Worm (Caenorhabditis elegans): Measurements from ENCODE around the gene zgpa-1.

Gene zgpa-1

DNA sequence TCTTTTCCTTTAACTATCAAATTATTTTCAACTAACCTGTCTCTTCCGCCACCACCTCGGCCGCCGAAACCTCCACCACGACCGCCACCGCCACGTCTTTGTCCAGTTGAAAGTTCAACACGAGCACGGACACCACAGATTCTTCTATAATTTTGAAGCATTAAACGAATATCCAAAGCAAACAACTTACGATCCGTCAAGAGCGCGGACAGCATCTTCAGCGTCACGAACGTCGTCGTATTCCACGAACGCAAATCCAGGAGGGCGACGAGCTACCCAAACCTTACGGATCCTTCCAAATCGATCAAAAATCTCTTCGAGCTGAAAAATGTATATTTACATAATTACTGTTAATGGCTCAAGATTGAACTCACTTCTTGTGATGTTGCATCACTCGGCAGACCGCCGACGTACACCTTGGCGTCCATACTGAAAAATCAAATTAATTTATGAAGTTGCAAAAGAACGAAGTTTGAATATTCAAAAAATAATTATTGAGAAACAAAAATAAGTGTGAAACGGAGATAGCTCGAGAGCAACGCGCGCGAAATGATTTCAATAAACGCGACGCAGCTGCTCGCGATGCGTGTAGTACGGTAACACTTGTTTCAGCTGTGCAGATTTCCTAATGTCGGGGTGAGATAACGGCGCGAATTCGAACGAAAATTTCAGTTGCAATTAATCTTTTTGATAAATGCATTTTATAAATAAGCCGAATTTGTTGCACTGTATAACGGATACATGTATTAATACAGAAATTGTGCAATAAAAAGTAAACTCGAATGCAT lies 21.6 kb downstream of the zgpa-1 start, which contains the start of gene rsp-6 (continued):
- TF ChIP-seq sea-2 (GFP tag; optimal IDR thresholded peaks at IDR 0.05) = no peak

DNA sequence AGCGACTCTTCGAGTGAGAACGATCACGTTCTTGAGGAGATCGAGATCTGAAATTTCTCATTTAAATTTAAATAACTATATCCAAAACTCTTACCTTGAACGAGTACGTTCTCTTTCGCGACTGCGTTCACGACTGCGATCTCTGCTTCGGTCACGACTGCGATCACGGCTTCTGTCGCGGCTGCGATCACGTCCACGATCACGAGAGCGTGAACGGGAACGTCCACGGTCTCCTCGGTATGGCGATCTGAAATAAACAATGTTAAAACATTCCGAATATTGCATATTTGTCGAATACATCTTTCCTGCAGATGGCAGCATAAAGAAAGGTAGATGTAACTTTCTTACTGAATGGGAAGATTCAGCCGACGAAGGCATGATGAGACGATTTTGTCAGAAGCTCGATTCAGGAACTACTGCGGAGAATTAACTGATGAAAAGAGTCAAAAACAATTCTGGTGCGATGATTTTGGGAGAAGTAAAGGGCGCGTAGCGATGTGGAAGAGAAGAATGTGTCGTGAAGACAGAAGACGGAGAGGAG lies 22.4 kb downstream of the zgpa-1 start:
- no peak for TF ChIP-seq snpc-4 (tag; optimal IDR thresholded peaks at IDR 0.05)
- TF ChIP-seq daf-12 (tag; optimal IDR thresholded peaks at IDR 0.05) = no peak
- no peak for TF ChIP-seq unc-39 (tag; optimal IDR thresholded peaks at IDR 0.05)
- TF ChIP-seq ztf-11 (tag; optimal IDR thresholded peaks at IDR 0.05) = no peak
- TF ChIP-seq ztf-4 (tag; optimal IDR thresholded peaks at IDR 0.05) = no peak
- TF ChIP-seq aly-2 (tag; optimal IDR thresholded peaks at IDR 0.05) = no peak
- TF ChIP-seq unc-62 (GFP tag; optimal IDR thresholded peaks at IDR 0.05) = no peak
- TF ChIP-seq nhr-77 (tag; optimal IDR thresholded peaks at IDR 0.05) = no peak
- TF ChIP-seq mml-1 (tag; optimal IDR thresholded peaks at IDR 0.05) = no peak
- no peak for TF ChIP-seq skn-1 (tag; optimal IDR thresholded peaks at IDR 0.05)
- no peak for TF ChIP-seq nhr-43 (tag; optimal IDR thresholded peaks at IDR 0.05; ENCODE audit: poor library complexity, severe bottlenecking)
- no peak for TF ChIP-seq sea-2 (GFP tag; optimal IDR thresholded peaks at IDR 0.05)
- TF ChIP-seq nfya-1 (tag; optimal IDR thresholded peaks at IDR 0.05; ENCODE audit: insufficient read depth) = no peak
- no peak for TF ChIP-seq ceh-28 (tag; optimal IDR thresholded peaks at IDR 0.05)
- TF ChIP-seq nhr-25 (tag; optimal IDR thresholded peaks at IDR 0.05) = no peak
- TF ChIP-seq eor-1 (tag; optimal IDR thresholded peaks at IDR 0.05) = no peak
- TF ChIP-seq egl-5 (tag; optimal IDR thresholded peaks at IDR 0.05) = no peak

DNA sequence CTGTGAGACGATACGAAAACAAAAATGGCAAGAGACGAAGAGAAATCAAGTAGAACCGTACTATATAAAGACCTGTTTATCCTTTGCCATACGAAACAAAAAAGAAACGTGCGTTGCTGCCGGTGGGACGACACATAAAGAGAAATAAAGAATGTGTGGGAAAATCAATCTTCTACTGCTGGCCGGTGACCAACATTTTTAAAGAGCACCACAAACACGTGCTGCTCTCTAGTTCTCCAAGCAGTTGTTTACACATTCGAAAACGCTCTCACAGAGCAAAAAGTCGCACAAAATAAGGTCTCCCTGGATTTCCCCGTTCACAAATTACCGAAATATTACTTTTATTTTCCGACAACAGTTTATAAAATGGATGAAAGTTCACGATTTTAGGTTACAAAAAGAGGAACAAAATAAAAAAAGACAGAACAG lies 23.1 kb downstream of the zgpa-1 start, which contains the start of gene imp-3:
Gene imp-3 (minus strand): TSS at position 93 of the 429 bp plus-strand sequence.
- TF ChIP-seq tbx-2 (tag; optimal IDR thresholded peaks at IDR 0.05) (no peak), nhr-25 (tag; optimal IDR thresholded peaks at IDR 0.05) (peak; percentile 43), nhr-23 (tag; optimal IDR thresholded peaks at IDR 0.05) (no peak), elt-3 (tag; optimal IDR thresholded peaks at IDR 0.05) (no peak), nhr-77 (tag; optimal IDR thresholded peaks at IDR 0.05) (no peak), ztf-11 (tag; optimal IDR thresholded peaks at IDR 0.05) (no peak), fos-1 (tag; optimal IDR thresholded peaks at IDR 0.05) (no peak), hmg-11 (tag; optimal IDR thresholded peaks at IDR 0.05) (peak; percentile 32), lin-15B (tag; optimal IDR thresholded peaks at IDR 0.05) (peak; percentile 41), R02D3.7 (tag; optimal IDR thresholded peaks at IDR 0.05) (no peak), pha-4 (tag; optimal IDR thresholded peaks at IDR 0.05) (peak; percentile 74), daf-12 (tag; optimal IDR thresholded peaks at IDR 0.05) (no peak), eor-1 (tag; optimal IDR thresholded peaks at IDR 0.05) (no peak), fkh-10 (GFP tag; optimal IDR thresholded peaks at IDR 0.05) (no peak), elt-1 (tag; optimal IDR thresholded peaks at IDR 0.05) (no peak), aly-2 (tag; optimal IDR thresholded peaks at IDR 0.05) (no peak), skn-1 (tag; optimal IDR thresholded peaks at IDR 0.05) (no peak), fkh-2 (tag; optimal IDR thresholded peaks at IDR 0.05) (no peak), nhr-237 (tag; optimal IDR thresholded peaks at IDR 0.05) (no peak), sea-2 (GFP tag; optimal IDR thresholded peaks at IDR 0.05) (no peak), ceh-16 (tag; optimal IDR thresholded peaks at IDR 0.05) (no peak), ama-1 (optimal IDR thresholded peaks at IDR 0.05) (peak; percentile 95), pqm-1 (tag; optimal IDR thresholded peaks at IDR 0.05) (peak; percentile 17), ztf-4 (tag; optimal IDR thresholded peaks at IDR 0.05) (peak; percentile 64), jun-1 (tag; optimal IDR thresholded peaks at IDR 0.05) (peak; percentile 8), mml-1 (tag; optimal IDR thresholded peaks at IDR 0.05) (no peak), lsy-12 (tag; optimal IDR thresholded peaks at IDR 0.05) (peak; percentile 46), nhr-76 (tag; optimal IDR thresholded peaks at IDR 0.05) (no peak), egl-27 (tag; optimal IDR thresholded peaks at IDR 0.05) (no peak), zag-1 (tag; optimal IDR thresholded peaks at IDR 0.05) (no peak), egl-5 (tag; optimal IDR thresholded peaks at IDR 0.05) (peak; percentile 32), unc-62 (GFP tag; optimal IDR thresholded peaks at IDR 0.05) (no peak), unc-39 (tag; optimal IDR thresholded peaks at IDR 0.05) (no peak), nhr-67 (tag; optimal IDR thresholded peaks at IDR 0.05) (no peak), ceh-82 (tag; optimal IDR thresholded peaks at IDR 0.05) (no peak), mdl-1 (tag; optimal IDR thresholded peaks at IDR 0.05) (no peak), nfya-1 (tag; optimal IDR thresholded peaks at IDR 0.05; ENCODE audit: insufficient read depth) (peak; percentile 66), nhr-43 (tag; optimal IDR thresholded peaks at IDR 0.05; ENCODE audit: poor library complexity, severe bottlenecking) (peak; percentile 16), nhr-12 (tag; optimal IDR thresholded peaks at IDR 0.05) (no peak), nhr-11 (tag; optimal IDR thresholded peaks at IDR 0.05) (no peak), ZK546.5 (tag; optimal IDR thresholded peaks at IDR 0.05) (no peak), ceh-9 (tag; optimal IDR thresholded peaks at IDR 0.05) (no peak), snpc-4 (tag; optimal IDR thresholded peaks at IDR 0.05) (no peak), lin-39 (tag; optimal IDR thresholded peaks at IDR 0.05) (peak; percentile 70), ceh-28 (tag; optimal IDR thresholded peaks at IDR 0.05) (no peak), nhr-28 (tag; optimal IDR thresholded peaks at IDR 0.05) (no peak)

Data from whole organism, L3 larva.